Fruit fly (Drosophila melanogaster) whole organism, larva: ENCODE data around the gene Ccdc114.

ENCODE experiments used
- noc ChIP-seq: fragments of 200-800 bp; sonication (Bioruptor generic); optimal IDR thresholded peaks from 3 replicates; lab custom pipeline; 2019; ENCODE audit warnings: missing biosample characterization, mild to moderate bottlenecking, missing genetic modification characterization, moderate library complexity

Ccdc114 gene

dm6 chr3R:16594056-16594858 is 30.3 kb downstream of the Ccdc114 start, which contains the start of gene CG14892:
Gene CG14892 (plus strand): TSS chr3R:16594414.
- no peak for TF ChIP-seq noc

- no peak for TF ChIP-seq noc
Measured at dm6 chr3R:16591407-16591806, 33.1 kb downstream of the Ccdc114 start.

- no peak for TF ChIP-seq noc
Measured at dm6 chr3R:16583605-16584004, 40.9 kb downstream of the Ccdc114 start, which contains the start of gene Scp2. Gene Scp2 (minus strand): TSS chr3R:16583663.

- no peak for TF ChIP-seq noc
Measured at dm6 chr3R:16573483-16574145, 50.9 kb downstream of the Ccdc114 start, which contains the start of gene CG14903. Gene CG14903 (minus strand): TSS chr3R:16573752.
